Worm (Caenorhabditis elegans): ENCODE data around the gene srh-222.

The srh-222 gene

DNA sequence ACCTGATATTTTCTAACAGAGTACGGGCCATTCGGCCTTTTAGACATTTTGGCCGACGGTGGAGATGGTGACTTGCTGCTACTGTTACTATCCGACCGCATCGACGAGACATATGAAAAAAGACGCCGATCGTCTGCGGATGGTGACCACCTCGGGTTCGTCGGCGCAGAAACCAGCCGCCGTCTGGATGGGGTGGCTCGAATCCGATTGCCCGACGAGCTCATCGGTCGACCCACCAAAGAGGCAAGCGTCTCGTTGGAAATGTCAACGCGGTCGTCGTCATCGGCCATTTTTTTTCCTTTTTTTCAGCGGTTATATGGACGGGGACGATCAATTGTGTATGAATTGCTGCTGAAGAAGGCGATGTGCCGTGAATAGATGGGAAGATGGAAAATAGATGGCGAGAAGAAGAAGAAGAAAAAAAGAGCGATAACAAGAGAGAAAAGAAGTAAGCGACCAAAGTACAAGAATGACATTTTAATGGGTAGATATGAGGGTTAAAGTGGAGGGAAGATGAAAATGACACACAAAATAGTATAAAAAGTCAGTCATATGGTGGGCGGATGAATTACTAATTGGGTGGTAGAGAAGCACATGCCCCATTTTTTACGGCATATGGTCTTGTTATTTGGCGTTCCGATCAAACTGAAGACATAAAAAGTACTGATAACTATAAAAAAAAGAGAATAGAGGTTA is 39.2 kb downstream of the srh-222 start (continued):
- TF ChIP-seq lin-40 (tag; optimal IDR thresholded peaks at IDR 0.05) (no peak), ztf-26 (tag; optimal IDR thresholded peaks at IDR 0.05) (no peak), nhr-27 (tag; optimal IDR thresholded peaks at IDR 0.05) (no peak), nhr-179 (tag; optimal IDR thresholded peaks at IDR 0.05) (no peak), zfh-2 (GFP tag; conservative IDR thresholded peaks at IDR 0.05) (peak; percentile 86), ztf-28 (GFP tag; IDR thresholded peaks at IDR 0.05) (no peak), lag-1 (GFP tag; IDR thresholded peaks at IDR 0.05) (no peak), mxl-1 (tag; optimal IDR thresholded peaks at IDR 0.05) (no peak), bed-2 (GFP tag; IDR thresholded peaks at IDR 0.05) (no peak), F23B12.7 (tag; optimal IDR thresholded peaks at IDR 0.05; ENCODE audit: insufficient read depth) (no peak), madf-3 (GFP tag; IDR thresholded peaks at IDR 0.05) (no peak), mes-4 (tag; optimal IDR thresholded peaks at IDR 0.05) (no peak), F10E7.11 (tag; optimal IDR thresholded peaks at IDR 0.05) (no peak), ztf-18 (tag; optimal IDR thresholded peaks at IDR 0.05) (no peak), F37B4.10 (GFP tag; IDR thresholded peaks at IDR 0.05) (0 out of 2 replicates have a peak, but pooled peaks have one; percentile 37), pha-4 (tag; optimal IDR thresholded peaks at IDR 0.05) (no peak), let-607 (tag; optimal IDR thresholded peaks at IDR 0.05) (no peak), B0019.2 (GFP tag; conservative IDR thresholded peaks at IDR 0.05) (no peak), efl-1 (GFP tag; optimal IDR thresholded peaks at IDR 0.05) (no peak), ets-4 (GFP tag; optimal IDR thresholded peaks at IDR 0.05) (no peak), lsl-1 (GFP tag; optimal IDR thresholded peaks at IDR 0.05) (no peak), nfyb-1 (GFP tag; IDR thresholded peaks at IDR 0.05) (no peak), nfya-2 (GFP tag; IDR thresholded peaks at IDR 0.05) (no peak), egl-44 (GFP tag; IDR thresholded peaks at IDR 0.05) (no peak), K11D2.4 (GFP tag; IDR thresholded peaks at IDR 0.05) (no peak), xnd-1 (tag; optimal IDR thresholded peaks at IDR 0.05) (no peak), unc-62 (GFP tag; optimal IDR thresholded peaks at IDR 0.05) (no peak), tbp1 (GFP tag; optimal IDR thresholded peaks at IDR 0.05) (no peak)

DNA sequence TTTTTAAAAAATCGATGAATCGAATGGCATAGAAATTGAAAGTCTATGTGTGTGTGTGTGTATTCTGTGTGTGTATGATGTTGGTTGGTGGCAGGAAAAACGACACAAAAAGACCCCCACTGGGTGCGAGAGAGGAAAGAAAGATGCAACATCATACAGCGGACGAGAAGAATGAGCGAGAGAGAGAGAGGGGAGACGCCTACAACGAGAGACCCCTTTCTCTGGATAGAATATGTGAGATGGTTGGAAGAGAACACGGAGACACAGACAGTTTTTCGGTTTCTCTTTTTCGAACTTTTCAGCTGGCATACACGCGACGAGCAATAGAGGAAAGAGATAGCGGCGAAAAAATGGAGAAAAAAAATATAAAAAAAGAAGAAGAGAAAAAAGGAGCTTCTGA is 40.2 kb downstream of the srh-222 start:
- no peak for TF ChIP-seq ceh-91 (GFP tag; IDR thresholded peaks at IDR 0.05)
- no peak for TF ChIP-seq rec-8 (tag; optimal IDR thresholded peaks at IDR 0.05)
- no peak for TF ChIP-seq ama-1 (optimal IDR thresholded peaks at IDR 0.05)
- peak in 1 of 2 experiments; percentile 27 for TF ChIP-seq ama-1 (GFP tag; optimal IDR thresholded peaks at IDR 0.05)
- 0 out of 2 replicates have a peak, but pooled peaks have one; percentile 11 for TF ChIP-seq Y53G8AR.9 (GFP tag; conservative IDR thresholded peaks at IDR 0.05)
- TF ChIP-seq nfya-1 (tag; optimal IDR thresholded peaks at IDR 0.05; ENCODE audit: borderline replicate concordance, insufficient read depth), result no peak
- TF ChIP-seq madf-10 (tag; optimal IDR thresholded peaks at IDR 0.05), result peak; percentile 4
- TF ChIP-seq lin-40 (tag; optimal IDR thresholded peaks at IDR 0.05), result peak; percentile 78
- peak; percentile 61; the same call in 1 of the 2 replicates for TF ChIP-seq hmg-1.2 (GFP tag; IDR thresholded peaks at IDR 0.05)
- TF ChIP-seq dox-1 (GFP tag; IDR thresholded peaks at IDR 0.05), result peak; percentile 65
- TF ChIP-seq him-1 (tag; optimal IDR thresholded peaks at IDR 0.05), result no peak
- TF ChIP-seq tbp1 (GFP tag; optimal IDR thresholded peaks at IDR 0.05), result peak; percentile 19
- TF ChIP-seq unc-62 (GFP tag; optimal IDR thresholded peaks at IDR 0.05), result peak; percentile 10
- TF ChIP-seq F52B5.7 (tag; optimal IDR thresholded peaks at IDR 0.05), result no peak
- TF ChIP-seq snpc-1.1 (tag; optimal IDR thresholded peaks at IDR 0.05; ENCODE audit: insufficient read depth), result no peak
- peak; percentile 27 for TF ChIP-seq ztf-18 (tag; optimal IDR thresholded peaks at IDR 0.05)
- TF ChIP-seq ceh-100 (GFP tag; IDR thresholded peaks at IDR 0.05), result no peak
- TF ChIP-seq ZK185.1 (tag; optimal IDR thresholded peaks at IDR 0.05; ENCODE audit: poor library complexity, severe bottlenecking), result peak; percentile 11
- TF ChIP-seq C06A6.2 (GFP tag; conservative IDR thresholded peaks at IDR 0.05), result peak; percentile 45; the same call in 1 of the 2 replicates
- TF ChIP-seq hlh-12 (tag; optimal IDR thresholded peaks at IDR 0.05), result no peak
- TF ChIP-seq B0261.1 (tag; optimal IDR thresholded peaks at IDR 0.05), result no peak
- no peak for TF ChIP-seq pha-4 (tag; optimal IDR thresholded peaks at IDR 0.05)
- TF ChIP-seq atf-7 (tag; optimal IDR thresholded peaks at IDR 0.05), result peak; percentile 56
- TF ChIP-seq mcd-1 (GFP tag; IDR thresholded peaks at IDR 0.05), result no peak
- TF ChIP-seq egrh-3 (GFP tag; IDR thresholded peaks at IDR 0.05), result 0 out of 2 replicates have a peak, but pooled peaks have one; percentile 11

Data from whole organism, young adult.